Fruit fly (Drosophila melanogaster) whole organism, pupa: Measurements from ENCODE around the gene comm2.

Source experiments
- CG15710 ChIP-seq: fragments of 200-800 bp; sonication (Bioruptor generic); optimal IDR thresholded peaks from 2 replicates; lab custom pipeline; 2018; ENCODE audit warnings: missing biosample characterization, mild to moderate bottlenecking, missing genetic modification characterization, moderate library complexity
- CG8301 ChIP-seq: fragments of 200-800 bp; sonication (Bioruptor generic); optimal IDR thresholded peaks from 2 replicates; lab custom pipeline; 2018; ENCODE audit warnings: missing biosample characterization, mild to moderate bottlenecking, missing genetic modification characterization
- EcR ChIP-seq: fragments of 200-800 bp; sonication (Bioruptor generic); optimal IDR thresholded peaks from 3 replicates; lab custom pipeline; 2019; ENCODE audit warnings: missing biosample characterization, missing genetic modification characterization, mild to moderate bottlenecking, moderate library complexity, missing genetic modification reagents
- Ets98B ChIP-seq: fragments of 200-800 bp; sonication (Bioruptor generic); IDR thresholded peaks from 2 replicates; pipeline ENCODE4 v1.3.6; 2022; ENCODE audit warnings: missing biosample characterization, missing genetic modification characterization
- Snoo ChIP-seq: fragments of 200-800 bp; sonication (Bioruptor generic); optimal IDR thresholded peaks from 3 replicates; lab custom pipeline; 2017; ENCODE audit warnings: missing biosample characterization, mild to moderate bottlenecking, missing genetic modification characterization, inconsistent platforms

DNA sequence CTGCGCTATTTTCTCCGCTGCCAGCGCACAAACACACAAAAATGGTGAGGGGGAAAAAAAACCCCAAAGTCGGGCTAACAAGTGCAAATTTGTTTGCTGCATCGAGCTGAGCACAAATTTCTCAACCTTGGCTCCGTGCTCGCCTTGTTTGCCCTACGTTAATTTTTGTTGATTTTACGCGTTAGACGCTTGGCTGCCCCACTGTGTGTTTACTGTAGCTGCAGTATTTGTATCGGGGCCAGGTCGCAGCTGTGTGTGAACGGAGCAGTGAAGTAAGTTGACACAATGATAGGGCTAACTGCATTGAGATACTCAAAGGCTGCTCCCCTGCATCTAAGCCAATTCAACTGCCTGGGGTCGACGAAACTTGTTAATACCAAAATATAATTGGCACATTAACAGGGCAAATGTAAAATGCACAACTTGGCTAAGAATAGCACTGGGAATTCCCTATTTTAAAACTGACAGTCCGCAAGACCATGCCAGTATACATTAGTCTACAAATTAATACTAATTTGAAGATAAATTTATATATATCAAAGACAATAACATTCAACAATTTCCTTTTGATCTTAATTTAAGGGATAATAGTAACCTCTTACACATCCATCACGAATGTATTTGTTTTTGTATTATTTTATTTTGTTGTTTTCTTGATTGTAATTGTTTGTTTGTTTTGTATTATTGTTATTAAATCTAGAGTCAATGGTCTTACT lies 16.3 kb upstream of the comm2 start, which contains the start of gene CG42571:
- TF ChIP-seq CG8301 (no peak), Ets98B (GFP tag; lab: Robert Waterston, UW) (no peak), Snoo (tag; lab: Kevin White, UChicago) (no peak), EcR (GFP tag; lab: Kevin White, UChicago) (no peak), CG15710 (tag; lab: Kevin White, UChicago) (no peak)
